Fruit fly (Drosophila melanogaster) whole organism, embryonic: ENCODE measurements around the gene Alp4.
A peak's percentile ranks its signal among the peaks of the same experiment; 100 is the strongest.

Experiments used
- CG1024 ChIP-seq: fragments of 200-800 bp; sonication (Bioruptor generic); IDR thresholded peaks from 2 replicates; pipeline ENCODE4 v1.3.6; 2022; ENCODE audit warnings: missing biosample characterization, missing genetic modification characterization
- CG10274 ChIP-seq: fragments of 200-800 bp; sonication (Bioruptor generic); optimal IDR thresholded peaks from 3 replicates; lab custom pipeline; 2017; ENCODE audit warnings: missing biosample characterization, mild to moderate bottlenecking, missing genetic modification characterization
- CG10462 ChIP-seq: fragments of 200-800 bp; sonication (Bioruptor generic); optimal IDR thresholded peaks from 2 replicates; lab custom pipeline; 2016; ENCODE audit warnings: missing biosample characterization, missing genetic modification characterization
- CG10654 ChIP-seq: fragments of 200-800 bp; sonication (Bioruptor generic); optimal IDR thresholded peaks from 2 replicates; lab custom pipeline; 2016; ENCODE audit warnings: missing biosample characterization, missing genetic modification characterization
- CG10959 ChIP-seq: fragments of 200-800 bp; sonication (Bioruptor generic); IDR thresholded peaks from 2 replicates; pipeline ENCODE4 v1.3.6; 2022; ENCODE audit warnings: missing biosample characterization, missing genetic modification characterization
- CG12219 ChIP-seq: fragments of 200-800 bp; sonication (Bioruptor generic); optimal IDR thresholded peaks from 3 replicates; lab custom pipeline; 2018; ENCODE audit warnings: missing biosample characterization, mild to moderate bottlenecking, missing genetic modification characterization
- CG13775 ChIP-seq: fragments of 200-800 bp; sonication (Bioruptor generic); optimal IDR thresholded peaks from 3 replicates; lab custom pipeline; 2017; ENCODE audit warnings: missing biosample characterization, mild to moderate bottlenecking, missing genetic modification characterization
- CG15269 ChIP-seq: fragments of 200-800 bp; sonication (Bioruptor generic); optimal IDR thresholded peaks from 2 replicates; lab custom pipeline; 2018; ENCODE audit warnings: missing biosample characterization, mild to moderate bottlenecking, missing genetic modification characterization, moderate library complexity
- CG15601 ChIP-seq: fragments of 200-800 bp; sonication (Bioruptor generic); optimal IDR thresholded peaks from 3 replicates; lab custom pipeline; 2019; ENCODE audit warnings: missing biosample characterization, mild to moderate bottlenecking, missing genetic modification characterization, moderate library complexity
- CG2116 ChIP-seq: fragments of 200-800 bp; sonication (Bioruptor generic); optimal IDR thresholded peaks from 3 replicates; lab custom pipeline; 2018; ENCODE audit warnings: missing biosample characterization, mild to moderate bottlenecking, missing genetic modification characterization
- CG3838 ChIP-seq: fragments of 200-800 bp; sonication (Bioruptor generic); optimal IDR thresholded peaks from 3 replicates; lab custom pipeline; 2016; ENCODE audit warnings: missing biosample characterization, missing genetic modification characterization
- CG4707 ChIP-seq: fragments of 200-800 bp; sonication (Bioruptor generic); optimal IDR thresholded peaks from 2 replicates; lab custom pipeline; 2018; ENCODE audit warnings: missing biosample characterization, mild to moderate bottlenecking, missing genetic modification characterization, moderate library complexity
- CG4854 ChIP-seq: fragments of 200-800 bp; sonication (Bioruptor generic); optimal IDR thresholded peaks from 2 replicates; lab custom pipeline; 2016; ENCODE audit warnings: missing biosample characterization, missing genetic modification characterization, inconsistent platforms
- CG6254 ChIP-seq: fragments of 200-800 bp; sonication (Bioruptor generic); optimal IDR thresholded peaks from 3 replicates; lab custom pipeline; 2017; ENCODE audit warnings: mild to moderate bottlenecking, missing biosample characterization, missing genetic modification reagents, missing genetic modification characterization
- CG6854 ChIP-seq: fragments of 200-800 bp; sonication (Bioruptor generic); optimal IDR thresholded peaks from 3 replicates; lab custom pipeline; 2017; ENCODE audit warnings: missing biosample characterization, mild to moderate bottlenecking, missing genetic modification characterization
- CG9437 ChIP-seq: fragments of 200-800 bp; sonication (Bioruptor generic); optimal IDR thresholded peaks from 2 replicates; lab custom pipeline; 2018; ENCODE audit warnings: missing biosample characterization, mild to moderate bottlenecking, missing genetic modification characterization
- CHES-1-like ChIP-seq: fragments of 200-800 bp; sonication (Bioruptor generic); optimal IDR thresholded peaks from 2 replicates; lab custom pipeline; 2016; ENCODE audit warnings: missing biosample characterization, missing genetic modification characterization
- Chrac-16 ChIP-seq: fragments of 200-800 bp; sonication (Bioruptor generic); optimal IDR thresholded peaks from 3 replicates; lab custom pipeline; 2016; ENCODE audit warnings: missing biosample characterization, missing genetic modification characterization
- Dbx ChIP-seq: fragments of 200-800 bp; sonication (Bioruptor generic); IDR thresholded peaks from 3 replicates; pipeline ENCODE4 v1.3.6; 2022; ENCODE audit warnings: missing biosample characterization, missing genetic modification characterization
- Dll ChIP-seq: fragments of 200-800 bp; sonication (Bioruptor generic); IDR thresholded peaks from 4 replicates; pipeline ENCODE4 v1.3.6; 2022; ENCODE audit warnings: missing biosample characterization, missing genetic modification characterization; ENCODE audit not compliant: partially characterized antibody
- Kr ChIP-seq: fragments of 200-800 bp; sonication (Bioruptor generic); optimal IDR thresholded peaks from 2 replicates; lab custom pipeline; 2017; ENCODE audit warnings: missing biosample characterization, mild to moderate bottlenecking, missing genetic modification characterization
- Mad ChIP-seq: fragments of 200-800 bp; sonication (Bioruptor generic); optimal IDR thresholded peaks from 2 replicates; lab custom pipeline; 2016; ENCODE audit warnings: missing biosample characterization, missing genetic modification characterization
- Mes4 ChIP-seq: fragments of 200-800 bp; sonication (Bioruptor generic); optimal IDR thresholded peaks from 2 replicates; lab custom pipeline; 2016; ENCODE audit warnings: missing biosample characterization, missing genetic modification characterization
- Oaz ChIP-seq: fragments of 200-800 bp; sonication (Bioruptor generic); IDR thresholded peaks from 2 replicates; pipeline ENCODE4 v1.3.6; 2022; ENCODE audit warnings: missing biosample characterization, missing genetic modification characterization
- PHDP ChIP-seq: fragments of 200-800 bp; sonication (Bioruptor generic); optimal IDR thresholded peaks from 3 replicates; lab custom pipeline; 2018; ENCODE audit warnings: missing biosample characterization, mild to moderate bottlenecking, missing genetic modification characterization, moderate library complexity
- Rx ChIP-seq: fragments of 200-800 bp; sonication (Bioruptor generic); IDR thresholded peaks from 2 replicates; pipeline ENCODE4 v1.3.6; 2022; ENCODE audit warnings: missing biosample characterization, missing genetic modification characterization
- Scr ChIP-seq: fragments of 200-800 bp; sonication (Bioruptor generic); IDR thresholded peaks from 2 replicates; pipeline ENCODE4 v1.3.6; 2022; ENCODE audit warnings: missing biosample characterization, missing genetic modification characterization; ENCODE audit not compliant: partially characterized antibody
- Six4 ChIP-seq: fragments of 200-800 bp; sonication (Bioruptor generic); optimal IDR thresholded peaks from 2 replicates; lab custom pipeline; 2016; ENCODE audit warnings: missing biosample characterization, missing genetic modification characterization
- Sox100B ChIP-seq: fragments of 200-800 bp; sonication (Bioruptor generic); optimal IDR thresholded peaks from 3 replicates; lab custom pipeline; 2018; ENCODE audit warnings: missing biosample characterization, mild to moderate bottlenecking, missing genetic modification characterization
- Stat92E ChIP-seq, 3 experiments: fragments of >200 bp in 2 of 3; fragments of 200-800 bp in 1 of 3; sonication (Bioruptor generic) in 1 of 3; optimal IDR thresholded peaks; 2 replicates each; lab custom pipeline; 2017 to 2019; ENCODE audit warnings: missing biosample characterization in 3 of 3, missing genetic modification characterization in 3 of 3, mild to moderate bottlenecking in 1 of 3, moderate library complexity in 1 of 3
- TFAM ChIP-seq: fragments of 200-800 bp; sonication (Bioruptor generic); optimal IDR thresholded peaks from 2 replicates; lab custom pipeline; 2017; ENCODE audit warnings: missing biosample characterization, missing genetic modification characterization, inconsistent platforms
- Xrp1 ChIP-seq: fragments of 200-800 bp; sonication (Bioruptor generic); IDR thresholded peaks from 2 replicates; pipeline ENCODE4 v1.3.6; 2022; ENCODE audit warnings: missing biosample characterization, missing genetic modification characterization
- aop ChIP-seq: fragments of 200-800 bp; sonication (Bioruptor generic); IDR thresholded peaks from 2 replicates; pipeline ENCODE4 v1.3.6; 2022; ENCODE audit warnings: missing biosample characterization, missing genetic modification characterization
- bigmax ChIP-seq: fragments of 200-800 bp; sonication (Bioruptor generic); optimal IDR thresholded peaks from 2 replicates; lab custom pipeline; 2018; ENCODE audit warnings: missing biosample characterization, mild to moderate bottlenecking, missing genetic modification characterization
- ci ChIP-seq: fragments of 200-800 bp; sonication (Bioruptor generic); IDR thresholded peaks from 3 replicates; pipeline ENCODE4 v1.3.6; 2022; ENCODE audit warnings: missing biosample characterization, missing genetic modification characterization
- crp ChIP-seq, 2 experiments: fragments of 200-800 bp; sonication (Bioruptor generic); optimal IDR thresholded peaks; 2 replicates in 1 of 2; 3 replicates in 1 of 2; lab custom pipeline; 2017; ENCODE audit warnings: missing biosample characterization in 2 of 2, missing genetic modification characterization in 2 of 2, mild to moderate bottlenecking in 1 of 2, moderate library complexity in 1 of 2
- disco-r ChIP-seq: fragments of 200-800 bp; sonication (Bioruptor generic); optimal IDR thresholded peaks from 2 replicates; lab custom pipeline; 2016; ENCODE audit warnings: missing biosample characterization, missing genetic modification characterization
- esg ChIP-seq: fragments of 200-800 bp; sonication (Bioruptor generic); conservative IDR thresholded peaks from 2 replicates; pipeline ENCODE4 v1.3.6; 2022; ENCODE audit warnings: missing biosample characterization, missing genetic modification characterization
- fu2 ChIP-seq: fragments of 200-800 bp; sonication (Bioruptor generic); optimal IDR thresholded peaks from 2 replicates; lab custom pipeline; 2016; ENCODE audit warnings: missing biosample characterization, missing genetic modification characterization
- gfzf ChIP-seq: fragments of 200-800 bp; sonication (Bioruptor generic); optimal IDR thresholded peaks from 2 replicates; lab custom pipeline; 2016; ENCODE audit warnings: missing biosample characterization, mild to moderate bottlenecking, missing genetic modification characterization, moderate library complexity
- lilli ChIP-seq: fragments of 200-800 bp; sonication (Bioruptor generic); optimal IDR thresholded peaks from 3 replicates; lab custom pipeline; 2016; ENCODE audit warnings: missing biosample characterization, missing genetic modification characterization
- mirr ChIP-seq: fragments of 200-800 bp; sonication (Bioruptor generic); optimal IDR thresholded peaks from 3 replicates; lab custom pipeline; 2018; ENCODE audit warnings: missing biosample characterization, mild to moderate bottlenecking, missing genetic modification characterization
- pros ChIP-seq: fragments of 200-800 bp; sonication (Bioruptor generic); optimal IDR thresholded peaks from 3 replicates; lab custom pipeline; 2019; ENCODE audit warnings: missing biosample characterization, mild to moderate bottlenecking, missing genetic modification characterization, moderate library complexity
- seq ChIP-seq: fragments of 200-800 bp; sonication (Bioruptor generic); IDR thresholded peaks from 2 replicates; pipeline ENCODE4 v1.3.6; 2022; ENCODE audit warnings: missing biosample characterization, missing genetic modification characterization
- slbo ChIP-seq: fragments of 200-800 bp; sonication (Bioruptor generic); IDR thresholded peaks from 2 replicates; pipeline ENCODE4 v1.3.6; 2022; ENCODE audit warnings: missing biosample characterization, missing genetic modification characterization
- tio ChIP-seq: fragments of 200-800 bp; sonication (Bioruptor generic); optimal IDR thresholded peaks from 2 replicates; lab custom pipeline; 2017; ENCODE audit warnings: missing biosample characterization, missing genetic modification characterization, inconsistent platforms
- wdn ChIP-seq: fragments of 200-800 bp; sonication (Bioruptor generic); IDR thresholded peaks from 2 replicates; pipeline ENCODE4 v1.3.6; 2022; ENCODE audit warnings: missing biosample characterization, missing genetic modification characterization
- wek ChIP-seq: fragments of 200-800 bp; sonication (Bioruptor generic); optimal IDR thresholded peaks from 3 replicates; lab custom pipeline; 2018; ENCODE audit warnings: missing biosample characterization, mild to moderate bottlenecking, missing genetic modification characterization, moderate library complexity
- zen2 ChIP-seq: fragments of 200-800 bp; sonication (Bioruptor generic); IDR thresholded peaks from 3 replicates; pipeline ENCODE4 v1.3.6; 2022; ENCODE audit warnings: missing biosample characterization, missing genetic modification characterization; ENCODE audit not compliant: partially characterized antibody

Gene Alp4

dm6 chr3R:31059036-31059806, 10.5 kb downstream of the Alp4 start (continued):
- TF ChIP-seq seq (GFP tag; lab: Robert Waterston, UW) (peak; percentile 73), CG15601 (tag; lab: Kevin White, UChicago) (peak; percentile 78), wdn (GFP tag; lab: Robert Waterston, UW) (peak; percentile 67), bigmax (peak; percentile 98), Oaz (GFP tag; lab: Robert Waterston, UW) (no peak), CG3838 (GFP tag; lab: Kevin White, UChicago) (peak; percentile 19), CHES-1-like (GFP tag; lab: Kevin White, UChicago) (no peak), pros (GFP tag; lab: Kevin White, UChicago) (peak; percentile 20), CG10654 (GFP tag; lab: Kevin White, UChicago) (peak; percentile 75), CG6254 (GFP tag; lab: Kevin White, UChicago) (peak; percentile 86), CG13775 (peak; percentile 70), mirr (GFP tag; lab: Kevin White, UChicago) (no peak), Mad (no peak), zen2 (no peak), aop (GFP tag; lab: Robert Waterston, UW) (no peak), CG1024 (GFP tag; lab: Robert Waterston, UW) (peak; percentile 72), Dbx (GFP tag; lab: Robert Waterston, UW) (peak; percentile 48; the same call in 1 of the 3 replicates), CG6854 (GFP tag; lab: Kevin White, UChicago) (peak; percentile 58), CG10462 (GFP tag; lab: Kevin White, UChicago) (peak; percentile 46), gfzf (GFP tag; lab: Kevin White, UChicago) (no peak), CG10959 (peak; percentile 71), Chrac-16 (GFP tag; lab: Kevin White, UChicago) (peak; percentile 71), TFAM (GFP tag; lab: Kevin White, UChicago) (peak; percentile 46), Xrp1 (peak; percentile 88), CG10274 (peak; percentile 30), Stat92E (GFP tag; optimal IDR thresholded peaks at IDR 0.05; lab: Kevin White, UChicago) (peak in 1 of 3 experiments; percentile 50), PHDP (peak; percentile 86), esg (GFP tag; lab: Robert Waterston, UW) (peak; percentile 72), Six4 (GFP tag; lab: Kevin White, UChicago) (peak; percentile 57), Sox100B (GFP tag; lab: Kevin White, UChicago) (peak; percentile 95), Scr (GFP tag; lab: Robert Waterston, UW) (no peak), CG2116 (GFP tag; lab: Kevin White, UChicago) (peak; percentile 39), Rx (peak; percentile 51; the same call in 1 of the 2 replicates), wek (peak; percentile 51), CG15269 (tag; lab: Kevin White, UChicago) (peak; percentile 74), CG4854 (GFP tag; lab: Kevin White, UChicago) (peak; percentile 20), lilli (GFP tag; lab: Kevin White, UChicago) (peak; percentile 62), CG4707 (GFP tag; lab: Kevin White, UChicago) (peak; percentile 81), tio (GFP tag; lab: Kevin White, UChicago) (peak; percentile 79), slbo (GFP tag; lab: Robert Waterston, UW) (peak; percentile 84), crp (GFP tag; optimal IDR thresholded peaks at IDR 0.05; lab: Kevin White, UChicago) (no peak), CG9437 (GFP tag; lab: Kevin White, UChicago) (peak; percentile 79), fu2 (GFP tag; lab: Kevin White, UChicago) (no peak), disco-r (GFP tag; lab: Kevin White, UChicago) (no peak), CG12219 (GFP tag; lab: Kevin White, UChicago) (peak; percentile 51), ci (peak; percentile 89), Dll (GFP tag; lab: Robert Waterston, UW) (no peak), Mes4 (GFP tag; lab: Kevin White, UChicago) (no peak), Kr (peak; percentile 74)
